Worm (Caenorhabditis elegans): ENCODE results near the gene srt-40.

srt-40 gene

DNA sequence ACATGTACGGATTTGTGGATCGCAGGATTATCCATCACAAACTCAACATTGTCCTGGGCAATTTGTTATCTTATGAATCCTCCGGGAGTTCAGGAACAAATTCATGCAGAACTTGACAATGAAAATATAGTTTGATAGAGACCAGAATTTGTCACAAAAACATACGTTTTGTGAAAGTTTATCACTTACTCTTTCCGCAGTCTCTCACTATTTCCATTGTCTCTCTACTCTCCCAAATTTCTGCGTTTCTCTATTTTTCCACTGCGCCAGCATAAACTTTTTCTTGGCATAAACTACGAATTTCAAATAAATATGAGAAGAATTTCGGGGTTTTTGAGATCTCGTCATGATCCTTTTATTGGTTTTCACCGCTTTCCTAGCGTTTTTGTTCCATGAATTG is 36.5 kb upstream of the srt-40 start, which contains the start of gene cyp-33C3:
Gene cyp-33C3 (plus strand): TSS at position 149 of the 400 bp plus-strand sequence.
- TF ChIP-seq nhr-28 (tag; optimal IDR thresholded peaks at IDR 0.05) (peak; percentile 84), daf-16 (GFP tag; optimal IDR thresholded peaks at IDR 0.05) (no peak), daf-16 (tag; optimal IDR thresholded peaks at IDR 0.05) (peak; percentile 9), zip-2 (tag; optimal IDR thresholded peaks at IDR 0.05) (no peak), dmd-6 (GFP tag; IDR thresholded peaks at IDR 0.05) (peak; percentile 28; the same call in 1 of the 2 replicates)

DNA sequence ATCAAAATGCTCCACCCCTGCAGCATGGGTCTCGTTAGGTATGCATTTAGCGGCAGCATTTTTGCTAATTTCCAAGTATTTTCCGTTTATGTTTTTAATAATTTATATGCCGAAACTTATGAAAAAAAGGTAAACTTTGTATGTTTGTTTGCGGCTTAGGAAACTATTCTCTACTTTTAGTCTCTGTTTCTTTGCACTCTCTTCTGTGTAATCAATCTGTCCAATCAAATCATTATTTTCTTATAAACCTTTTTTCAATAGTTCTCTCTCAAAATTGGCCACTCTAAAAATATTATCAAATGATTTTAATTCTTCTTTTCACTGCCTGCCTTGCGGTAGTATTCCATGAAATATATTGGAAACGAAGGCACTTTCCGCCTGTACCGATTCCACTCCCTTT is 31.9 kb upstream of the srt-40 start:
- TF ChIP-seq ces-1 (GFP tag; optimal IDR thresholded peaks at IDR 0.05) (no peak), dmd-8 (GFP tag; IDR thresholded peaks at IDR 0.05) (no peak), php-3 (GFP tag; IDR thresholded peaks at IDR 0.05) (no peak), daf-16 (GFP tag; optimal IDR thresholded peaks at IDR 0.05) (no peak), daf-16 (tag; optimal IDR thresholded peaks at IDR 0.05) (peak; percentile 37), nhr-102 (tag; optimal IDR thresholded peaks at IDR 0.05) (no peak), mes-2 (tag; optimal IDR thresholded peaks at IDR 0.05; ENCODE audit: poor library complexity, severe bottlenecking) (no peak), hlh-11 (tag; optimal IDR thresholded peaks at IDR 0.05) (no peak), saeg-2 (GFP tag; IDR thresholded peaks at IDR 0.05) (no peak), hmg-1.1 (GFP tag; IDR thresholded peaks at IDR 0.05) (no peak), unc-62 (GFP tag; optimal IDR thresholded peaks at IDR 0.05 in 1 of 2) (peak in 1 of 2 experiments; percentile 28), unc-62 (tag; optimal IDR thresholded peaks at IDR 0.05) (no peak), nhr-28 (tag; optimal IDR thresholded peaks at IDR 0.05) (peak; percentile 28), nhr-77 (tag; optimal IDR thresholded peaks at IDR 0.05) (no peak), ctbp-1 (GFP tag; IDR thresholded peaks at IDR 0.05) (no peak), dve-1 (tag; optimal IDR thresholded peaks at IDR 0.05; ENCODE audit: insufficient read depth) (peak; percentile 14), pha-4 (GFP tag; IDR thresholded peaks at IDR 0.05) (no peak), pha-4 (tag; optimal IDR thresholded peaks at IDR 0.05) (no peak)

DNA sequence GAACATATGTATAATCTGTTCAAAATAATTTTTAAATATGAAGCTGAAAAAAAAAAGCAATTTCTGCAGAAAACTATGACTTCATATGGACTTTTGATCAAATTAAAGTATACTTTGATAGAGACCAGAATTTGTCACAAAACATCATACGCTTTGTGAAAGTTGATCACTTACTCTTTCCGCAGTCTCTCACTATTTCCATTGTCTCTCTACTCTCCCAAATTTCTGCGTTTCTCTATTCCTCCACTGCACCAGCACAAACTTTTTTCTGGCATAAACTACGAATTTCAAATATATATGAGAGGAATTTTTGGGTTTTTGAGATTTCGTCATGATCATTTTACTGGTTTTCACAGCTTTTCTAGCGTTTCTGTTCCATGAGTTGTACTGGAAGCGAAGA is 29.8 kb upstream of the srt-40 start, which contains the start of gene cyp-33C4:
Gene cyp-33C4 (plus strand): TSS at position 293 of the 400 bp plus-strand sequence.
- no peak for TF ChIP-seq Y105C5A.15 (GFP tag; IDR thresholded peaks at IDR 0.05)
- TF ChIP-seq Y75B8A.6 (GFP tag; IDR thresholded peaks at IDR 0.05), result no peak
- TF ChIP-seq ceh-62 (tag; optimal IDR thresholded peaks at IDR 0.05), result no peak
- no peak for TF ChIP-seq saeg-2 (GFP tag; IDR thresholded peaks at IDR 0.05)
- TF ChIP-seq tag-97 (GFP tag; IDR thresholded peaks at IDR 0.05), result no peak
- TF ChIP-seq zfp-2 (tag; optimal IDR thresholded peaks at IDR 0.05), result no peak
- TF ChIP-seq unc-39 (tag; optimal IDR thresholded peaks at IDR 0.05), result no peak
- no peak for TF ChIP-seq ceh-20 (GFP tag; IDR thresholded peaks at IDR 0.05)
- TF ChIP-seq nhr-77 (tag; optimal IDR thresholded peaks at IDR 0.05), result peak; percentile 14
- TF ChIP-seq zag-1 (tag; optimal IDR thresholded peaks at IDR 0.05), result no peak
- TF ChIP-seq dve-1 (tag; optimal IDR thresholded peaks at IDR 0.05; ENCODE audit: insufficient read depth), result peak; percentile 34
- TF ChIP-seq lim-7 (GFP tag; IDR thresholded peaks at IDR 0.05), result no peak
- peak in 1 of 2 experiments; percentile 35 for TF ChIP-seq unc-62 (GFP tag; optimal IDR thresholded peaks at IDR 0.05 in 1 of 2)
- no peak for TF ChIP-seq unc-62 (tag; optimal IDR thresholded peaks at IDR 0.05)
- TF ChIP-seq mep-1 (tag; optimal IDR thresholded peaks at IDR 0.05), result peak; percentile 19
- no peak for TF ChIP-seq F26F4.8 (GFP tag; conservative IDR thresholded peaks at IDR 0.05)
- TF ChIP-seq cey-2 (tag; optimal IDR thresholded peaks at IDR 0.05; ENCODE audit: borderline replicate concordance, insufficient read depth), result no peak
- TF ChIP-seq egl-27 (tag; optimal IDR thresholded peaks at IDR 0.05), result no peak
- TF ChIP-seq hlh-11 (tag; optimal IDR thresholded peaks at IDR 0.05), result peak; percentile 52
- TF ChIP-seq nhr-48 (tag; optimal IDR thresholded peaks at IDR 0.05), result no peak
- no peak for TF ChIP-seq mdt-29 (GFP tag; IDR thresholded peaks at IDR 0.05)
- TF ChIP-seq ces-1 (GFP tag; optimal IDR thresholded peaks at IDR 0.05), result no peak
- TF ChIP-seq hlh-30 (tag; optimal IDR thresholded peaks at IDR 0.05; ENCODE audit: insufficient read depth), result peak; percentile 32
- peak; percentile 75 for TF ChIP-seq dmd-6 (GFP tag; IDR thresholded peaks at IDR 0.05)
- no peak for TF ChIP-seq lin-29 (GFP tag; IDR thresholded peaks at IDR 0.05)
- no peak for TF ChIP-seq R02D3.7 (tag; optimal IDR thresholded peaks at IDR 0.05)
- no peak for TF ChIP-seq dmd-8 (GFP tag; IDR thresholded peaks at IDR 0.05)
- TF ChIP-seq dpl-1 (GFP tag; optimal IDR thresholded peaks at IDR 0.05), result no peak
- TF ChIP-seq lin-15B (tag; optimal IDR thresholded peaks at IDR 0.05), result no peak
- TF ChIP-seq php-3 (GFP tag; IDR thresholded peaks at IDR 0.05), result no peak
- TF ChIP-seq F49E8.2 (tag; optimal IDR thresholded peaks at IDR 0.05; ENCODE audit: borderline replicate concordance), result no peak
- TF ChIP-seq dmd-9 (GFP tag; IDR thresholded peaks at IDR 0.05), result no peak
- no peak for TF ChIP-seq hif-1 (tag; optimal IDR thresholded peaks at IDR 0.05)
- peak; percentile 8 for TF ChIP-seq nhr-102 (tag; optimal IDR thresholded peaks at IDR 0.05)
- TF ChIP-seq nhr-28 (tag; optimal IDR thresholded peaks at IDR 0.05), result peak; percentile 91
- TF ChIP-seq aha-1 (tag), result no peak
- no peak for TF ChIP-seq daf-16 (GFP tag; optimal IDR thresholded peaks at IDR 0.05)
- TF ChIP-seq daf-16 (tag; optimal IDR thresholded peaks at IDR 0.05), result peak; percentile 10
- no peak for TF ChIP-seq pha-4 (GFP tag; IDR thresholded peaks at IDR 0.05)
- no peak for TF ChIP-seq pha-4 (tag; optimal IDR thresholded peaks at IDR 0.05)
- TF ChIP-seq set-16 (GFP tag; IDR thresholded peaks at IDR 0.05), result no peak
